Worm (Caenorhabditis elegans) whole organism, L3 larva: ENCODE data around the gene Y43F8B.25.

ENCODE experiments used
- fos-1 ChIP-seq: fragments of 150-350 bp; optimal IDR thresholded peaks from 2 replicates; lab custom pipeline; 2014; ENCODE audit warnings: missing biosample characterization, missing genetic modification characterization
- jun-1 ChIP-seq: fragments of 150-350 bp; optimal IDR thresholded peaks from 2 replicates; lab custom pipeline; 2014; ENCODE audit warnings: missing biosample characterization, missing genetic modification reagents, missing genetic modification characterization

DNA sequence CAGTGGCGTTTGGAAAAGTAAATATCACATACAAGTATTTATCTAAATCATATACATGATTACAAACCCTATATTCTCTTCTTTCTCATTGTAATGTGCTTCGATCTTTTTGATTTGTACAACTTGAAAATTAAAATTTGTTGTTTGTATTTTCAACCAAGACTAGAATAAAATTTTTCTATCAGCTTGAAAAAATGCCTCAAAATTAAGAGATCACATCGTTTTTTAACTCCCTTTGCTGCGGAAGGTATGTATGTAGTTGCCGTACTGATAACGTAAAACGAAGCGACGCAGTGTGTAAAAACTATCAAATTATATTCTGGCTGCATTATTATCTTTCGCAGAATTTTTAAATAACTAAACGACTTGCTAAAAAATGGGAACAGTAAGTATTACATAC lies 44.9 kb upstream of the Y43F8B.25 start, which contains the start of gene C25F9.15:
- TF ChIP-seq fos-1 = no peak
- TF ChIP-seq jun-1 = no peak
